Worm (Caenorhabditis elegans) whole organism, mixed stage, embryonic: ENCODE measurements around the gene F28G4.4.

ENCODE experiments used
- ces-1 ChIP-seq: fragments of 150-350 bp; optimal IDR thresholded peaks from 2 replicates; lab custom pipeline; 2014; ENCODE audit warnings: missing biosample characterization, missing genetic modification reagents, missing genetic modification characterization
- elt-1 ChIP-seq: sonication (generic microtip); optimal IDR thresholded peaks from 2 replicates; lab custom pipeline; 2017; ENCODE audit warnings: missing genetic modification characterization, mild to moderate bottlenecking, missing compliant biosample characterization, antibody characterized with exemption, moderate library complexity, borderline replicate concordance; ENCODE audit not compliant: insufficient read depth
- flh-1 ChIP-seq: fragments of 200-800 bp; sonication (Bioruptor generic); optimal IDR thresholded peaks from 2 replicates; lab custom pipeline; 2018; ENCODE audit warnings: mild to moderate bottlenecking, missing genetic modification characterization, moderate library complexity, missing compliant biosample characterization
- lsy-2 ChIP-seq: fragments of 150-350 bp; optimal IDR thresholded peaks from 2 replicates; lab custom pipeline; 2014; ENCODE audit warnings: missing biosample characterization, missing genetic modification characterization
- nhr-28 ChIP-seq: fragments of 150-350 bp; optimal IDR thresholded peaks from 2 replicates; lab custom pipeline; 2014; ENCODE audit warnings: missing biosample characterization, missing genetic modification characterization
- nhr-76 ChIP-seq: sonication (generic microtip); optimal IDR thresholded peaks from 2 replicates; lab custom pipeline; 2017; ENCODE audit warnings: missing biosample characterization, missing genetic modification characterization
- pha-4 ChIP-seq: fragments of 150-350 bp; optimal IDR thresholded peaks from 2 replicates; lab custom pipeline; 2018; ENCODE audit warnings: missing biosample characterization, missing genetic modification reagents, missing genetic modification characterization
- unc-39 ChIP-seq: fragments of 150-350 bp; optimal IDR thresholded peaks from 2 replicates; lab custom pipeline; 2014; ENCODE audit warnings: missing biosample characterization, missing genetic modification characterization
- unc-62 ChIP-seq: fragments of 150-350 bp; optimal IDR thresholded peaks from 2 replicates; lab custom pipeline; 2014; ENCODE audit warnings: missing biosample characterization, missing genetic modification reagents, missing genetic modification characterization
- zip-8 ChIP-seq: fragments of 150-350 bp; optimal IDR thresholded peaks from 2 replicates; lab custom pipeline; 2014; ENCODE audit warnings: missing biosample characterization, missing genetic modification characterization
- ztf-11 ChIP-seq: fragments of 150-350 bp; optimal IDR thresholded peaks from 2 replicates; lab custom pipeline; 2014; ENCODE audit warnings: missing biosample characterization, missing genetic modification characterization

DNA sequence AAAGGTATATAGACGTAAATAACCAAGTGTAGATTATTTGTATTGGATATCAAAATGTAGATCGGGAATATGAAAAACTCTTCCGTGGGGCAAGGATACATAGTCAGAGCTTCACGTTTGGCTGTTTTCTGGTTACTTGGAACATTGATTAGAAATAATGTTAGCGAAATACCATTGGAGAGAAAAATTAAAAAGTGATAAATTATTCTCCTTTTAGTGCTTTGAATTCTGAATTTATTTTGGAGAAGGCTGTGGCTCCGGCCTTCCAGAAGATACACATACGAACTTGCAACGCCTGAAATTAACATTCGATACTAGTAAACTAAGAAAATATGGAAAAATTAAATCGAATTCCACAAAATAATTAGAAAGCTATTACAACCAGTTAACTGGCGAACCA is 50.0 kb downstream of the F28G4.4 start, which contains the start of gene srh-98:
- TF ChIP-seq unc-39 (no peak), nhr-76 (no peak), unc-62 (GFP tag; lab: Kevin White, UChicago) (no peak), elt-1 (tag; lab: Kevin White, UChicago) (no peak), zip-8 (tag; lab: Kevin White, UChicago) (no peak), flh-1 (GFP tag; lab: Kevin White, UChicago) (no peak), pha-4 (no peak), ces-1 (no peak), lsy-2 (tag; lab: Kevin White, UChicago) (no peak), ztf-11 (tag; lab: Kevin White, UChicago) (no peak), nhr-28 (tag; lab: Kevin White, UChicago) (no peak)
